Fruit fly (Drosophila melanogaster): ENCODE data around the gene CG2256.
A peak's percentile ranks its signal among the peaks of the same experiment; 100 is the strongest.

Gene CG2256

DNA sequence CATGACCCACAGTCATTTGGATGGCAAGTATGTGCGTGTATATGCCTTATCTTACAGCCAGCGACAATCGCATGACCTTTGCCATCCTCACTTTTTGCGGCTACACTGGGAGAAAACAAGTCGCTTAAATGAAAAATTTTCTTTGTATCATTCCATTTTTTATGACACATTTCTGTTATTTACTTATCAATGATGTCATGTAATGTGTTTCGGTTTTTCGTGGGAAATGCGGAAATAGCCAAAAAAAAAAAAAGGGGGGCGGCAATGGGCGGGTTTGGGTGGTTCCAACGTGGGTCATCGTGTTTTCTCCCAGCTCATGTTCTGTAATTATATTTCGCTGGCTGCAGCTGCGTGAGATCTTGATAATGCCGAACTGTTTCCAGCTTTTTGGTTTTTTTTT lies 6.8 kb downstream of the CG2256 start:
- peak; percentile 0 for TF ChIP-seq h (GFP tag; optimal IDR thresholded peaks at IDR 0.05)
- TF ChIP-seq foxo (GFP tag; optimal IDR thresholded peaks at IDR 0.05): peak in 1 of 2 experiments; percentile 30
- TF ChIP-seq Mio (GFP tag; optimal IDR thresholded peaks at IDR 0.05): no peak
- no peak for TF ChIP-seq CG32264 (GFP tag; optimal IDR thresholded peaks at IDR 0.05)
- TF ChIP-seq psq (GFP tag; optimal IDR thresholded peaks at IDR 0.05): peak; percentile 8

- TF ChIP-seq Hnf4 (GFP tag; optimal IDR thresholded peaks at IDR 0.05) (no peak), Hr78 (GFP tag; optimal IDR thresholded peaks at IDR 0.05) (no peak), GATAd (GFP tag; optimal IDR thresholded peaks at IDR 0.05) (no peak), OdsH (GFP tag; optimal IDR thresholded peaks at IDR 0.05) (no peak), usp (GFP tag; optimal IDR thresholded peaks at IDR 0.05) (no peak)
Observed at dm6 chrX:8075300-8075927, 11.6 kb downstream of the CG2256 start, which contains the start of the genes Upf2 and CG1571. Gene Upf2 (minus strand): TSS chrX:8075466. Gene CG1571 (plus strand): TSS chrX:8075877.

dm6 chrX:8063223-8063674 lies 23.8 kb downstream of the CG2256 start:
- TF ChIP-seq N (GFP tag; optimal IDR thresholded peaks at IDR 0.05): peak; percentile 92
- no peak for TF ChIP-seq Hr83 (GFP tag; optimal IDR thresholded peaks at IDR 0.05; ENCODE audit: poor library complexity, severe bottlenecking)
- peak; percentile 4 for TF ChIP-seq jim (GFP tag; optimal IDR thresholded peaks at IDR 0.05)
- TF ChIP-seq OdsH (GFP tag; optimal IDR thresholded peaks at IDR 0.05): peak; percentile 39
- TF ChIP-seq dmrt93B (GFP tag; optimal IDR thresholded peaks at IDR 0.05): no peak
- no peak for TF ChIP-seq rgr (GFP tag; optimal IDR thresholded peaks at IDR 0.05)
- peak; percentile 79 for TF ChIP-seq Sp1 (GFP tag; optimal IDR thresholded peaks at IDR 0.05)
- peak; percentile 61 for TF ChIP-seq Rel (GFP tag; optimal IDR thresholded peaks at IDR 0.05)
- TF ChIP-seq Rel (tag; optimal IDR thresholded peaks at IDR 0.05): peak; percentile 3
- TF ChIP-seq GATAd (GFP tag; optimal IDR thresholded peaks at IDR 0.05): no peak
- peak; percentile 71 for TF ChIP-seq sage (GFP tag; optimal IDR thresholded peaks at IDR 0.05)
- no peak for TF ChIP-seq sv (GFP tag; optimal IDR thresholded peaks at IDR 0.05)
- TF ChIP-seq woc (GFP tag; optimal IDR thresholded peaks at IDR 0.05): no peak
- peak; percentile 63 for TF ChIP-seq Jra (GFP tag; optimal IDR thresholded peaks at IDR 0.05)
- no peak for TF ChIP-seq Mio (GFP tag; optimal IDR thresholded peaks at IDR 0.05)
- no peak for TF ChIP-seq br (GFP tag; optimal IDR thresholded peaks at IDR 0.05)
- no peak for TF ChIP-seq CG32264 (GFP tag; optimal IDR thresholded peaks at IDR 0.05)
- no peak for TF ChIP-seq Dfd (GFP tag; optimal IDR thresholded peaks at IDR 0.05)
- TF ChIP-seq CrebA (GFP tag; optimal IDR thresholded peaks at IDR 0.05; ENCODE audit: borderline replicate concordance): no peak
- TF ChIP-seq foxo (GFP tag; optimal IDR thresholded peaks at IDR 0.05): peak in 1 of 2 experiments; percentile 18

DNA sequence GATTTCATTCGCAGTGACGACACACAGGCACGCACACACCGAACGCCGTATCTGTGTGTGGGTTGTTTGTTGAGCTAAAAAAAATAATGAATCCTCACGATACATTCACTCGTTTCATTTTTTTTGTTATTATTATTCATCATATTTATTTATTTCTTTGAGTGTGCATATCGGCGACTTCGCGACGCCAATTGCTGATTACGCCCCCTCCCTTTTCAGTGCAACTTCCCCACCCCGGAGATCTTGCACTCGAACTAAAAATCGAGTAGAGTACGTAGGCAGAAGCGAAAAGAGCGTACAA lies 24.9 kb downstream of the CG2256 start:
- no peak for TF ChIP-seq ey (GFP tag; optimal IDR thresholded peaks at IDR 0.05)
- TF ChIP-seq foxo (GFP tag; optimal IDR thresholded peaks at IDR 0.05): peak in 1 of 2 experiments; percentile 8

dm6 chrX:8061392-8062179 lies 25.4 kb downstream of the CG2256 start, which contains the start of gene mys:
Gene mys (plus strand): TSS chrX:8061645.
- TF ChIP-seq dsf (GFP tag; optimal IDR thresholded peaks at IDR 0.05; ENCODE audit: borderline replicate concordance) (peak; percentile 18), rgr (GFP tag; optimal IDR thresholded peaks at IDR 0.05) (peak; percentile 67), N (GFP tag; optimal IDR thresholded peaks at IDR 0.05) (no peak), dmrt93B (GFP tag; optimal IDR thresholded peaks at IDR 0.05) (peak; percentile 34), Rel (GFP tag; optimal IDR thresholded peaks at IDR 0.05) (no peak), Rel (tag; optimal IDR thresholded peaks at IDR 0.05) (peak; percentile 70), Dif (GFP tag; optimal IDR thresholded peaks at IDR 0.05; ENCODE audit: partially characterized antibody) (peak; percentile 4), foxo (GFP tag; optimal IDR thresholded peaks at IDR 0.05) (peak in 1 of 2 experiments; percentile 67), pan (optimal IDR thresholded peaks at IDR 0.05) (no peak), jim (GFP tag; optimal IDR thresholded peaks at IDR 0.05) (no peak), ey (GFP tag; optimal IDR thresholded peaks at IDR 0.05) (no peak), HLH106 (tag; optimal IDR thresholded peaks at IDR 0.05) (peak; percentile 26), Mio (GFP tag; optimal IDR thresholded peaks at IDR 0.05) (no peak), CG9705 (GFP tag; optimal IDR thresholded peaks at IDR 0.05) (peak; percentile 39), brk (GFP tag; optimal IDR thresholded peaks at IDR 0.05) (peak; percentile 38), woc (GFP tag; optimal IDR thresholded peaks at IDR 0.05) (no peak), usp (GFP tag; optimal IDR thresholded peaks at IDR 0.05) (no peak), Hr83 (GFP tag; optimal IDR thresholded peaks at IDR 0.05; ENCODE audit: poor library complexity, severe bottlenecking) (peak; percentile 90), OdsH (GFP tag; optimal IDR thresholded peaks at IDR 0.05) (no peak), sv (GFP tag; optimal IDR thresholded peaks at IDR 0.05) (peak; percentile 16), psq (GFP tag; optimal IDR thresholded peaks at IDR 0.05) (no peak), Hr78 (GFP tag; optimal IDR thresholded peaks at IDR 0.05) (no peak), Vsx2 (GFP tag; optimal IDR thresholded peaks at IDR 0.05; ENCODE audit: partially characterized antibody) (no peak), CG32264 (GFP tag; optimal IDR thresholded peaks at IDR 0.05) (no peak), GATAd (GFP tag; optimal IDR thresholded peaks at IDR 0.05) (no peak), h (GFP tag; optimal IDR thresholded peaks at IDR 0.05) (peak; percentile 39), lola (GFP tag; optimal IDR thresholded peaks at IDR 0.05) (no peak), Sp1 (GFP tag; optimal IDR thresholded peaks at IDR 0.05) (peak; percentile 50), sage (GFP tag; optimal IDR thresholded peaks at IDR 0.05) (no peak), Hnf4 (GFP tag; optimal IDR thresholded peaks at IDR 0.05) (peak; percentile 85), br (GFP tag; optimal IDR thresholded peaks at IDR 0.05) (peak; percentile 60), tai (GFP tag; optimal IDR thresholded peaks at IDR 0.05) (peak; percentile 91), Jra (GFP tag; optimal IDR thresholded peaks at IDR 0.05) (peak; percentile 66)
